Worm (Caenorhabditis elegans) whole organism, L4 larva: Measurements from ENCODE around the gene Y73B3B.3.
"Not testable (repeated sequence)": the region's sequence is repeated elsewhere in the genome, so short reads cannot be mapped to it uniquely, and the experiment has no call there.

Experiments used
- R02D3.7 ChIP-seq: fragments of 150-350 bp; sonication (generic microtip); optimal IDR thresholded peaks from 3 replicates; lab custom pipeline; 2014; ENCODE audit warnings: missing biosample characterization, missing genetic modification characterization
- egl-27 ChIP-seq: sonication (generic microtip); optimal IDR thresholded peaks from 3 replicates; lab custom pipeline; 2017; ENCODE audit warnings: missing biosample characterization, missing genetic modification reagents, missing genetic modification characterization
- lir-3 ChIP-seq: sonication (generic microtip); optimal IDR thresholded peaks from 2 replicates; lab custom pipeline; 2016; ENCODE audit warnings: mild to moderate bottlenecking, missing genetic modification characterization, missing compliant biosample characterization
- nhr-237 ChIP-seq: sonication (generic microtip); optimal IDR thresholded peaks from 2 replicates; lab custom pipeline; 2017; ENCODE audit warnings: missing biosample characterization, missing genetic modification characterization
- snpc-4 ChIP-seq: fragments of 150-350 bp; optimal IDR thresholded peaks from 2 replicates; lab custom pipeline; 2014; ENCODE audit warnings: missing biosample characterization, missing genetic modification characterization
- unc-39 ChIP-seq: sonication (generic microtip); optimal IDR thresholded peaks from 2 replicates; lab custom pipeline; 2017; ENCODE audit warnings: missing biosample characterization, missing genetic modification characterization

DNA sequence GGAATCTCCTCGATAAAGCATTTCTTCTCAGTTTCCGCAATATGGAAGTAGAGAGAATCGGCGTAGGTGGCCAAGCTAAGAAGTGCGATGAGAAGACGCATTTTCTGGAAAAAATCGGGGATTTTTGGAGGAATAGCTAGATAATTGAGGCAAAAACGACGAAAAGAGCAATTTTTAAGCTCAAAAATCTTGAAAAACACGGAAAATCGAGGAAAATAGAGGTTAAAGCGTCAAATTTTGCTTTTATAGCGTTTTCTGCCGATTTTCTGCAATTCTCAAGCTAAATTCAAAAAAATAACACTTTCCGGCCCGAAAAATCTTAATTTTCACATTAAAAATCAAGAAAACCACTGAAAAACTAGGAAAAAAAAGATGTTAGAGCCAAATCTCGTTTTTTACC lies 46.8 kb upstream of the Y73B3B.3 start, which contains the start of gene tmed-12:
- TF ChIP-seq snpc-4, lir-3, unc-39, nhr-237, R02D3.7, egl-27 (tag; lab: Kevin White, UChicago): not testable (repeated sequence)
